Fruit fly (Drosophila melanogaster): ENCODE results near the gene Oatp33Ea.
A peak's percentile ranks its signal among the peaks of the same experiment; 100 is the strongest.

Gene Oatp33Ea

DNA sequence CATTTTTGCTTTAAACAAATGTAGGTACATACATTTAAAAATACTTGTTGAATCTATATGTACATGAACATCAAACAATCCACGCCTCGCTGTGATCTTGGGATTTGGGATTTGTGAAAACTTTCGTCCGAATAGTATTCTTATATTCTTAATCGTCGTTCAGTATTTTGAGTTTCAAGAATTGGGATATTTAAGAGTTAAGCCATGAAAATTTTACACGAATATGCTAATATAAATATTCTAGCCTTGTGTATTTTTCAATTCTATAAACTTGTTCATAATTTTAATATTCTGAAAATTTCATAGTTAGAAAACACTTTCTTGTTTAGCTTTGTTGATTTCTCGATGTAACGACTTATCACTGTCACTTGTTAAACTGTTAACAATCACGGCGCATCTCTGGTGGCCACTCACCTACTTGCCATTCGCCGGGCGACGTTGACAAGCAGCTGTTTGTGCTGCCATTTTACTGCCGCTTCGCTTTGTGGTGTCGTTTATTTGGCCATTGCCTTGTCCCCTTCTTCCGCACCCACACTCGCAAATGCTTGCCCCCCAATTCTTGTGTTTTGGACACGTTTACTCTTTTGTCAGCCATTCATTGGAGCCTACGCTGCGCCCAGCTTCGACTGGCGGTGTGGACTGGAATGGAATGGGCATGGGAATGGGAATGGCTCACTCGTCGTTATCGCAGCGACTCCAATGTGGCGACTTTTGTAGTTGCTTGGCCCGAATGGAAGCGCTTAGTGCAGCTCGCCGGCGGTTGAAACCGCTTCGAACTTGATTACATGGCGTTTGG, 9.6 kb downstream of the Oatp33Ea start:
- TF ChIP-seq cic (GFP tag; optimal IDR thresholded peaks at IDR 0.05) (no peak), toe (GFP tag; optimal IDR thresholded peaks at IDR 0.05) (peak; percentile 10), tj (GFP tag; optimal IDR thresholded peaks at IDR 0.05) (no peak), CG12768 (GFP tag; optimal IDR thresholded peaks at IDR 0.05) (peak; percentile 64), CG1620 (GFP tag; optimal IDR thresholded peaks at IDR 0.05) (peak; percentile 23), bab1 (GFP tag; optimal IDR thresholded peaks at IDR 0.05) (peak; percentile 16)

DNA sequence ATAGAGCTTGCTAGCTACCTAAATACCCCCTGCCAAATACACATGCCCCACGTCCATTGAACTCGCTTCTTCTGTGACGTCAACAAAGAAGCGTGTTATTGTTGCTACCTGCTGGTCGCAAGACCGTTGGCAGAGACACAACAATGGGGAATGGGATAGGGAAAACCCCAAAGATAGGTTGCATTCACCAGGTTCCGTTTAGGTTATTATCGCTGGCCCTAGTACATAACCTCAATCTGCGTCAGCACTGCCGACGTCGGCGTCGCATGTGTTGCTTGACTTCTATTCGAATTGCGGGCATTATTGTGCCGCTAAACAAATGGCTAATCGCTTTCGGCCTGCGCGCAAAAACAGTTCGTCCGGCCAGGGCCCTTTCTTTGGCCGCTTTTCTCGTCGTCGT, 10.3 kb downstream of the Oatp33Ea start:
- peak; percentile 35 for TF ChIP-seq Mnt (GFP tag; optimal IDR thresholded peaks at IDR 0.05)
- TF ChIP-seq pad (GFP tag; optimal IDR thresholded peaks at IDR 0.05) = no peak
- TF ChIP-seq ovo (GFP tag; optimal IDR thresholded peaks at IDR 0.05) = peak; percentile 4

DNA sequence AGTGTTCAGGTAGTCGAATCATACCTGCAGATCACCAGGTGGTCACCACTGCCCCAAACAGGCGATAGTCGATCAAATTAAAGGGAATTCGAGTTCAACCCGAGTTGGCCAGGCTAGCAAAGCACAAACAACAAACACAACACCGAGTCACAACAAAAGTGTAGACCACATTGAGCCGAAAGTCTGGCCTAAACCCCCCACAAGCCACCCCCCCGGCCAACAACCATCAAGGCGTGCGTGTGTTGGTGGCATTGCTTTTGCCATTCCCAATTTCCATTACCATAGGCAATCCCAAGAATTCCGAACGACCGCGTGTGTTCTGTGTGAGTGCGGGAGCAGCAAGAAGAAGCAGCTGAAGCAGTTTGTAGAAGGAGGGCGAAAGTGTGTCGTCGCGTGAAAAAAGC, 11.2 kb downstream of the Oatp33Ea start, which contains the start of gene SC35:
Gene SC35, minus strand, starts transcription at position 131 of the 404 bp plus-strand sequence.
- TF ChIP-seq Crg-1 (GFP tag; optimal IDR thresholded peaks at IDR 0.05) (no peak), CG12768 (GFP tag; optimal IDR thresholded peaks at IDR 0.05) (peak; percentile 62), cic (GFP tag; optimal IDR thresholded peaks at IDR 0.05) (peak; percentile 10), CG5204 (GFP tag; optimal IDR thresholded peaks at IDR 0.05) (no peak), CG14711 (tag; optimal IDR thresholded peaks at IDR 0.05) (peak; percentile 4), Clk (GFP tag; optimal IDR thresholded peaks at IDR 0.05) (no peak), tj (GFP tag; optimal IDR thresholded peaks at IDR 0.05) (no peak), Mnt (GFP tag; optimal IDR thresholded peaks at IDR 0.05) (peak; percentile 90), CG33017 (tag; optimal IDR thresholded peaks at IDR 0.05) (no peak)

DNA sequence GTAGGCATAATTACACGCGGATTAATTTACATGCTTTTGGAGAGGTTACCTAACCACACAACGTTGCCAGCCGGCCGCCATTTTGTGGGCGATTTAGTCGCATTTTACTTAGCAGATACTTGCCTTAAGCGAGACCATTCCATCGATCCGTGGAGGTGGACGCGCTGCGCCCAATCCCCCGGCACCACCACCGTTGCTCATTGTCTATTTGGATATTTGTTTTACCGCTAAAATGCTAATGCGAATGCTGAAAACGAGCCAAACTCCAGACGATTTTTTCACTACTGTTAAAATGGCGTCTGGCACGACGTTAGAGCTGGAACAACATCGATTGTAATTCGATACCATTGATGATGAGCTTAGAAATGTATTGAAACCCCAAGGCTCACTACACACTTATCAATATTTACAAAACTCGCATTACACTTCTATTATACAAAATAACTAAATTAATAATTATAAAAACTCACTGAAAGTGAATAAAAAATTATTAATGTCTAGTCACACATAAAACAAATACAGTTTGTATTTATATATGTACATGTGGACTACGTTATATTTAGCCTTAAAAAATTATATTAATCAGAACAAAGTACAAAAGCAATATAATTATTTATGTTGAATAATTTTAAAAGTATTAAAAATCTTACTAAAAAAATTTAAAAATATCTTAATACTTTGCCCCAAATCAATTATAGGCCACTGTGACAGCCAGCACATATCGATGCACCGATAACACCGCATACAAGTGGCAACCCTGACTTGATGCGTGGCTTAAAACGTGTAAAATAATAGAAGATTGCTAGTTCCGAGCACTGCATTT, 11.8 kb downstream of the Oatp33Ea start, which contains the start of gene eRF3:
Gene eRF3, plus strand, starts transcription at position 741 of the 823 bp plus-strand sequence.
- TF ChIP-seq cnc (optimal IDR thresholded peaks at IDR 0.05) = no peak
- TF ChIP-seq cic (GFP tag; optimal IDR thresholded peaks at IDR 0.05) = no peak
- TF ChIP-seq CG12768 (GFP tag; optimal IDR thresholded peaks at IDR 0.05) = peak; percentile 67
- TF ChIP-seq tj (GFP tag; optimal IDR thresholded peaks at IDR 0.05) = peak; percentile 41
- peak; percentile 83 for TF ChIP-seq CG11617 (GFP tag; optimal IDR thresholded peaks at IDR 0.05)
- TF ChIP-seq Crg-1 (GFP tag; optimal IDR thresholded peaks at IDR 0.05) = peak; percentile 5
- peak; percentile 27 for TF ChIP-seq CG1620 (GFP tag; optimal IDR thresholded peaks at IDR 0.05)
- TF ChIP-seq CG7045 (GFP tag; optimal IDR thresholded peaks at IDR 0.05) = peak; percentile 75
- TF ChIP-seq pad (GFP tag; optimal IDR thresholded peaks at IDR 0.05) = peak; percentile 45
- TF ChIP-seq CG7101 (tag; optimal IDR thresholded peaks at IDR 0.05) = peak; percentile 87
- peak; percentile 65 for TF ChIP-seq toe (GFP tag; optimal IDR thresholded peaks at IDR 0.05)
- peak; percentile 82 for TF ChIP-seq bab1 (GFP tag; optimal IDR thresholded peaks at IDR 0.05)
- no peak for TF ChIP-seq kay (GFP tag; ENCODE audit: borderline replicate concordance)
- peak; percentile 56 for TF ChIP-seq Hr96 (GFP tag; optimal IDR thresholded peaks at IDR 0.05)
- TF ChIP-seq CG33017 (tag; optimal IDR thresholded peaks at IDR 0.05) = peak; percentile 82
- TF ChIP-seq Mnt (GFP tag; optimal IDR thresholded peaks at IDR 0.05) = peak; percentile 45
- peak; percentile 88 for TF ChIP-seq CG14711 (tag; optimal IDR thresholded peaks at IDR 0.05)
- no peak for TF ChIP-seq CG5204 (GFP tag; optimal IDR thresholded peaks at IDR 0.05)
- TF ChIP-seq Clk (GFP tag; optimal IDR thresholded peaks at IDR 0.05) = peak; percentile 29
- TF ChIP-seq ovo (GFP tag; optimal IDR thresholded peaks at IDR 0.05) = peak; percentile 61

DNA sequence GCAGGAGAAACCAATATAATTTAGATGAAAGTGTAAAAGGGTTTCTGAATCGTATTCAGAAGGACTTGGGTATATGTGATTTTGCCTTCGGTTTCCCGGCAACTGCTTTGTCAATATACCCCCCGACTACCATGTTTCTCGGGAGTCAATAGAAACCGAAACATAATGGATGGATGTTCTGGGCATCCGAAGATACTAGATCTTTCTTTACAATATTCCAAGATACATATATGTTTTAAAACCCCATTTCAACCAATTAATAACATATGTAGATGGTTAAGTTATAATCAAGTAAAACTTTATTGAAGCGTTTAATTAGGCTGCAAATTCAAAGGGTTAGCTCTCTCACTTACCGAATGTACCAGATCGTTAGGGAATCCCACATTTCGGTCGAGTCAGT, 14.9 kb downstream of the Oatp33Ea start, which contains the start of gene CG5435:
Gene CG5435, minus strand, starts transcription at position 101 of the 400 bp plus-strand sequence.
- TF ChIP-seq Mnt (GFP tag; optimal IDR thresholded peaks at IDR 0.05) = no peak
- TF ChIP-seq CG7045 (GFP tag; optimal IDR thresholded peaks at IDR 0.05) = no peak
- TF ChIP-seq CG14711 (tag; optimal IDR thresholded peaks at IDR 0.05) = no peak
- no peak for TF ChIP-seq bab1 (GFP tag; optimal IDR thresholded peaks at IDR 0.05)
- TF ChIP-seq Clk (GFP tag; optimal IDR thresholded peaks at IDR 0.05) = no peak
- no peak for TF ChIP-seq CG1620 (GFP tag; optimal IDR thresholded peaks at IDR 0.05)
- no peak for TF ChIP-seq cic (GFP tag; optimal IDR thresholded peaks at IDR 0.05)
- no peak for TF ChIP-seq tj (GFP tag; optimal IDR thresholded peaks at IDR 0.05)
- no peak for TF ChIP-seq CG12768 (GFP tag; optimal IDR thresholded peaks at IDR 0.05)
- no peak for TF ChIP-seq CG11617 (GFP tag; optimal IDR thresholded peaks at IDR 0.05)

DNA sequence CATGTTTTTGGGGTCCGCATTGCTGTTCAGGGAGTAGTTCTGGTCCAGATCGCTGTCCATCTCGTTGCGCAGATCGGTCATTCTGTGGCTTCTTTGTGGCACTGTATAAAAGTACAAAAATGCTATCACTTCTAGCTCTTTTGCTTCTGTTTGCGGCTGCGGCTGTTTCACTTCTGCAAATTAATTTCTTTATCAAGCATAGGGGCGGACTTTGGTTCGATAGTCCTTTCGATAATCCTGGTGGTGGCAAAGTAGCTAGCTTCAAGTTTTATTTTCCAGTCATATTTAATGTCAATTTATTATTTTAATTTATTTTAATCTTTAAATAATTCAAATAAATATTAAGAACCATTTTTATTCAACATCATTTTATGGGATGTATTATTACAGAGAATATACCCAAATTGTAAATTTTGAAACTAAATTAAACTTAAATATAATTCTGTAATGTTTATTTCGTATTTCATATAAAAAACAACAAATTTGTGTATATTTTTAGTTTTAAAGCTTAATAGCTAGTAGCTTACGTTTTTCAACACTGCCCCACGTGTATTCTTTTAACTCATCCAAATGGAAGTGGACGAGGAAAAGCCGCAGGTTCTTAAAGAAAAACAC, 18.1 kb downstream of the Oatp33Ea start, which contains the start of the genes CG5446 and Trm1:
Gene CG5446, minus strand, starts transcription at position 223 of the 615 bp plus-strand sequence.
Gene Trm1, plus strand, starts transcription at position 542 of the 615 bp plus-strand sequence.
- TF ChIP-seq tj (GFP tag; optimal IDR thresholded peaks at IDR 0.05) = peak; percentile 55
- TF ChIP-seq bab1 (GFP tag; optimal IDR thresholded peaks at IDR 0.05) = peak; percentile 50
- TF ChIP-seq CG7045 (GFP tag; optimal IDR thresholded peaks at IDR 0.05) = peak; percentile 70
- TF ChIP-seq Mnt (GFP tag; optimal IDR thresholded peaks at IDR 0.05) = peak; percentile 54
- TF ChIP-seq cic (GFP tag; optimal IDR thresholded peaks at IDR 0.05) = peak; percentile 46
- TF ChIP-seq CG33017 (tag; optimal IDR thresholded peaks at IDR 0.05) = peak; percentile 88
- peak; percentile 74 for TF ChIP-seq CG12768 (GFP tag; optimal IDR thresholded peaks at IDR 0.05)
- no peak for TF ChIP-seq toe (GFP tag; optimal IDR thresholded peaks at IDR 0.05)
- TF ChIP-seq CG11617 (GFP tag; optimal IDR thresholded peaks at IDR 0.05) = peak; percentile 89
- no peak for TF ChIP-seq Hr96 (GFP tag; optimal IDR thresholded peaks at IDR 0.05)
- no peak for TF ChIP-seq CG5204 (GFP tag; optimal IDR thresholded peaks at IDR 0.05)
- TF ChIP-seq pad (GFP tag; optimal IDR thresholded peaks at IDR 0.05) = peak; percentile 52
- no peak for TF ChIP-seq Clk (GFP tag; optimal IDR thresholded peaks at IDR 0.05)
- TF ChIP-seq CG14711 (tag; optimal IDR thresholded peaks at IDR 0.05) = peak; percentile 83
- peak; percentile 89 for TF ChIP-seq CG7101 (tag; optimal IDR thresholded peaks at IDR 0.05)
- no peak for TF ChIP-seq cnc (optimal IDR thresholded peaks at IDR 0.05)
- peak; percentile 29 for TF ChIP-seq Crg-1 (GFP tag; optimal IDR thresholded peaks at IDR 0.05)
